Worm (Caenorhabditis elegans): ENCODE measurements around the gene josd-1.

- no peak for TF ChIP-seq swsn-7 (tag; optimal IDR thresholded peaks at IDR 0.05)
- no peak for TF ChIP-seq ces-1 (GFP tag; optimal IDR thresholded peaks at IDR 0.05)
Observed at ce11 chrIII:2817847-2818246, 18.6 kb upstream of the josd-1 start.
